Worm (Caenorhabditis elegans): ENCODE results near the gene W05H9.4.

- TF ChIP-seq skn-1 (tag; optimal IDR thresholded peaks at IDR 0.05): no peak
- TF ChIP-seq ZK546.5 (tag; optimal IDR thresholded peaks at IDR 0.05): no peak
- no peak for TF ChIP-seq lsy-2 (tag; optimal IDR thresholded peaks at IDR 0.05)
- TF ChIP-seq mab-5 (tag; optimal IDR thresholded peaks at IDR 0.05): no peak
- no peak for TF ChIP-seq unc-39 (tag; optimal IDR thresholded peaks at IDR 0.05)
- no peak for TF ChIP-seq egl-27 (tag; optimal IDR thresholded peaks at IDR 0.05)
- TF ChIP-seq nhr-11 (tag; optimal IDR thresholded peaks at IDR 0.05): no peak
- no peak for TF ChIP-seq unc-55 (GFP tag; optimal IDR thresholded peaks at IDR 0.05)
- no peak for TF ChIP-seq nhr-6 (tag; optimal IDR thresholded peaks at IDR 0.05)
- no peak for TF ChIP-seq lin-11 (tag; optimal IDR thresholded peaks at IDR 0.05)
Observed at ce11 chrX:6221097-6221496, 42.4 kb upstream of the W05H9.4 start.

Data from whole organism, L2 larva.